Worm (Caenorhabditis elegans) whole organism, mixed stage, embryonic: Measurements from ENCODE around the gene ptrn-1.

Source experiments
- bed-3 ChIP-seq: fragments of 200-800 bp; sonication (Bioruptor generic); optimal IDR thresholded peaks from 3 replicates; lab custom pipeline; 2018; ENCODE audit warnings: mild to moderate bottlenecking, missing genetic modification characterization, moderate library complexity, missing compliant biosample characterization
- ceh-43 ChIP-seq: fragments of 200-800 bp; sonication (Bioruptor generic); optimal IDR thresholded peaks from 2 replicates; lab custom pipeline; 2018; ENCODE audit warnings: mild to moderate bottlenecking, missing genetic modification characterization, moderate library complexity, missing compliant biosample characterization
- ceh-83 ChIP-seq: fragments of 200-800 bp; sonication (Bioruptor generic); optimal IDR thresholded peaks from 2 replicates; lab custom pipeline; 2018; ENCODE audit warnings: mild to moderate bottlenecking, missing genetic modification characterization, missing compliant biosample characterization
- drap-1 ChIP-seq: fragments of 200-800 bp; sonication (Bioruptor generic); optimal IDR thresholded peaks from 3 replicates; lab custom pipeline; 2018; ENCODE audit warnings: mild to moderate bottlenecking, missing genetic modification characterization, missing compliant biosample characterization
- elt-3 ChIP-seq: fragments of 150-350 bp; optimal IDR thresholded peaks from 2 replicates; lab custom pipeline; 2014; ENCODE audit warnings: missing biosample characterization, missing genetic modification characterization
- flh-1 ChIP-seq: fragments of 200-800 bp; sonication (Bioruptor generic); optimal IDR thresholded peaks from 2 replicates; lab custom pipeline; 2018; ENCODE audit warnings: mild to moderate bottlenecking, missing genetic modification characterization, moderate library complexity, missing compliant biosample characterization
- mep-1 ChIP-seq: fragments of 150-350 bp; optimal IDR thresholded peaks from 2 replicates; lab custom pipeline; 2017; ENCODE audit warnings: missing biosample characterization, missing genetic modification reagents, missing genetic modification characterization, inconsistent platforms
- nhr-237 ChIP-seq: fragments of 150-350 bp; optimal IDR thresholded peaks from 2 replicates; lab custom pipeline; 2014; ENCODE audit warnings: missing biosample characterization, missing genetic modification characterization
- nhr-76 ChIP-seq: sonication (generic microtip); optimal IDR thresholded peaks from 2 replicates; lab custom pipeline; 2017; ENCODE audit warnings: missing biosample characterization, missing genetic modification characterization
- pha-4 ChIP-seq: fragments of 150-350 bp; optimal IDR thresholded peaks from 2 replicates; lab custom pipeline; 2018; ENCODE audit warnings: missing biosample characterization, missing genetic modification reagents, missing genetic modification characterization
- snpc-4 ChIP-seq: fragments of 150-350 bp; optimal IDR thresholded peaks from 2 replicates; lab custom pipeline; 2014; ENCODE audit warnings: missing biosample characterization, missing genetic modification characterization
- unc-62 ChIP-seq: fragments of 150-350 bp; optimal IDR thresholded peaks from 2 replicates; lab custom pipeline; 2014; ENCODE audit warnings: missing biosample characterization, missing genetic modification reagents, missing genetic modification characterization
- ztf-11 ChIP-seq: fragments of 150-350 bp; optimal IDR thresholded peaks from 2 replicates; lab custom pipeline; 2014; ENCODE audit warnings: missing biosample characterization, missing genetic modification characterization

- TF ChIP-seq unc-62 (GFP tag; lab: Kevin White, UChicago): no peak
- no peak for TF ChIP-seq flh-1 (GFP tag; lab: Kevin White, UChicago)
- no peak for TF ChIP-seq snpc-4 (tag; lab: Kevin White, UChicago)
- no peak for TF ChIP-seq ceh-83
- no peak for TF ChIP-seq drap-1 (GFP tag; lab: Kevin White, UChicago)
- TF ChIP-seq nhr-76 (tag; lab: Kevin White, UChicago): no peak
- no peak for TF ChIP-seq elt-3 (tag; lab: Kevin White, UChicago)
- no peak for TF ChIP-seq nhr-237 (tag; lab: Kevin White, UChicago)
- TF ChIP-seq pha-4 (tag; lab: Kevin White, UChicago): no peak
- no peak for TF ChIP-seq ztf-11 (tag; lab: Kevin White, UChicago)
- no peak for TF ChIP-seq bed-3 (GFP tag; lab: Kevin White, UChicago)
- TF ChIP-seq mep-1 (tag; lab: Kevin White, UChicago): no peak
- no peak for TF ChIP-seq ceh-43 (GFP tag; lab: Kevin White, UChicago)
These were observed 10.9 kb downstream of the ptrn-1 start for ce11 chrX:17019098-17019497.
